Fruit fly (Drosophila melanogaster): ENCODE measurements around the gene SmE.
A peak's percentile ranks its signal among the peaks of the same experiment; 100 is the strongest.

SmE gene

dm6 chr2L:7885271-7885670 lies at the start of gene SmE, which contains the start of gene CG34132:
Gene SmE, minus strand, starts transcription at chr2L:7885450.
Gene CG34132, plus strand, starts transcription at chr2L:7885503.
- no peak for TF ChIP-seq Pif1B (GFP tag; optimal IDR thresholded peaks at IDR 0.05)
- TF ChIP-seq CG12605 (GFP tag; IDR thresholded peaks at IDR 0.05) = no peak
- TF ChIP-seq rn (GFP tag; IDR thresholded peaks at IDR 0.05) = no peak
- no peak for TF ChIP-seq EcR (GFP tag; optimal IDR thresholded peaks at IDR 0.05)
- no peak for TF ChIP-seq Pif1A (GFP tag; optimal IDR thresholded peaks at IDR 0.05)
- TF ChIP-seq Ets98B (GFP tag; IDR thresholded peaks at IDR 0.05) = no peak
- no peak for TF ChIP-seq CG32121 (GFP tag; IDR thresholded peaks at IDR 0.05)
- TF ChIP-seq CG8159 (tag; optimal IDR thresholded peaks at IDR 0.05) = no peak
- TF ChIP-seq CG17806 (tag; optimal IDR thresholded peaks at IDR 0.05) = no peak

- TF ChIP-seq CG4496 (GFP tag; IDR thresholded peaks at IDR 0.05) (no peak), Ets98B (GFP tag; IDR thresholded peaks at IDR 0.05) (no peak), CG17806 (tag; optimal IDR thresholded peaks at IDR 0.05) (no peak), Pif1A (GFP tag; optimal IDR thresholded peaks at IDR 0.05) (no peak), CG8301 (tag; optimal IDR thresholded peaks at IDR 0.05) (no peak), D1 (tag; optimal IDR thresholded peaks at IDR 0.05) (no peak), fd96Ca (GFP tag; IDR thresholded peaks at IDR 0.05) (no peak), CG13204 (GFP tag; optimal IDR thresholded peaks at IDR 0.05) (no peak), rn (GFP tag; IDR thresholded peaks at IDR 0.05) (no peak), CG32121 (GFP tag; IDR thresholded peaks at IDR 0.05) (no peak), CG12605 (GFP tag; IDR thresholded peaks at IDR 0.05) (no peak), CG14655 (GFP tag; optimal IDR thresholded peaks at IDR 0.05) (no peak), CG8159 (tag; optimal IDR thresholded peaks at IDR 0.05) (no peak), Snoo (tag; optimal IDR thresholded peaks at IDR 0.05) (no peak), EcR (GFP tag; optimal IDR thresholded peaks at IDR 0.05) (no peak), CG15710 (tag; optimal IDR thresholded peaks at IDR 0.05) (no peak), Pif1B (GFP tag; optimal IDR thresholded peaks at IDR 0.05) (no peak), CG34367 (tag; optimal IDR thresholded peaks at IDR 0.05) (no peak)
These were observed 47.9 kb upstream of the SmE start for dm6 chr2L:7933186-7933585.

dm6 chr2L:7932091-7932769 lies 47.0 kb upstream of the SmE start:
- TF ChIP-seq CG15710 (tag; optimal IDR thresholded peaks at IDR 0.05) = peak; percentile 40
- TF ChIP-seq CG8159 (tag; optimal IDR thresholded peaks at IDR 0.05) = peak; percentile 69
- peak; percentile 16 for TF ChIP-seq Pif1B (GFP tag; optimal IDR thresholded peaks at IDR 0.05)
- TF ChIP-seq Pif1A (GFP tag; optimal IDR thresholded peaks at IDR 0.05) = no peak
- TF ChIP-seq CG12605 (GFP tag; IDR thresholded peaks at IDR 0.05) = no peak
- no peak for TF ChIP-seq CG34367 (tag; optimal IDR thresholded peaks at IDR 0.05)
- 0 out of 3 replicates have a peak, but pooled peaks have one; percentile 15 for TF ChIP-seq CG4496 (GFP tag; IDR thresholded peaks at IDR 0.05)
- TF ChIP-seq CG13204 (GFP tag; optimal IDR thresholded peaks at IDR 0.05) = no peak
- TF ChIP-seq CG32121 (GFP tag; IDR thresholded peaks at IDR 0.05) = peak; percentile 68
- TF ChIP-seq D1 (tag; optimal IDR thresholded peaks at IDR 0.05) = no peak
- TF ChIP-seq Ets98B (GFP tag; IDR thresholded peaks at IDR 0.05) = peak; percentile 41; the same call in 1 of the 2 replicates
- TF ChIP-seq CG17806 (tag; optimal IDR thresholded peaks at IDR 0.05) = peak; percentile 42
- no peak for TF ChIP-seq gl (tag; optimal IDR thresholded peaks at IDR 0.05)
- peak; percentile 48; the same call in 2 of the 3 replicates for TF ChIP-seq fd96Ca (GFP tag; IDR thresholded peaks at IDR 0.05)
- TF ChIP-seq CG9948 (tag; optimal IDR thresholded peaks at IDR 0.05) = peak; percentile 40
- TF ChIP-seq rn (GFP tag; IDR thresholded peaks at IDR 0.05) = no peak
- peak; percentile 34 for TF ChIP-seq CG14655 (GFP tag; optimal IDR thresholded peaks at IDR 0.05)
- no peak for TF ChIP-seq Snoo (tag; optimal IDR thresholded peaks at IDR 0.05)
- 0 out of 2 replicates have a peak, but pooled peaks have one; percentile 35 for TF ChIP-seq CG10348 (GFP tag; IDR thresholded peaks at IDR 0.05)
- TF ChIP-seq EcR (GFP tag; optimal IDR thresholded peaks at IDR 0.05) = no peak
- peak; percentile 9 for TF ChIP-seq CG8301 (tag; optimal IDR thresholded peaks at IDR 0.05)

dm6 chr2L:7931218-7931617 lies 46.0 kb upstream of the SmE start:
- TF ChIP-seq fd96Ca (GFP tag; IDR thresholded peaks at IDR 0.05) (no peak), CG17806 (tag; optimal IDR thresholded peaks at IDR 0.05) (no peak), CG13204 (GFP tag; optimal IDR thresholded peaks at IDR 0.05) (no peak), D1 (tag; optimal IDR thresholded peaks at IDR 0.05) (no peak), CG8301 (tag; optimal IDR thresholded peaks at IDR 0.05) (no peak), rn (GFP tag; IDR thresholded peaks at IDR 0.05) (no peak), Pif1A (GFP tag; optimal IDR thresholded peaks at IDR 0.05) (no peak), CG32121 (GFP tag; IDR thresholded peaks at IDR 0.05) (no peak), CG9948 (tag; optimal IDR thresholded peaks at IDR 0.05) (no peak), CG34367 (tag; optimal IDR thresholded peaks at IDR 0.05) (no peak), CG14655 (GFP tag; optimal IDR thresholded peaks at IDR 0.05) (no peak), EcR (GFP tag; optimal IDR thresholded peaks at IDR 0.05) (no peak), CG15710 (tag; optimal IDR thresholded peaks at IDR 0.05) (no peak), CG4496 (GFP tag; IDR thresholded peaks at IDR 0.05) (no peak), Ets98B (GFP tag; IDR thresholded peaks at IDR 0.05) (no peak), gl (tag; optimal IDR thresholded peaks at IDR 0.05) (no peak), CG10348 (GFP tag; IDR thresholded peaks at IDR 0.05) (no peak), CG12605 (GFP tag; IDR thresholded peaks at IDR 0.05) (no peak), Pif1B (GFP tag; optimal IDR thresholded peaks at IDR 0.05) (no peak)

dm6 chr2L:7930737-7931136 lies 45.5 kb upstream of the SmE start:
- TF ChIP-seq D1 (tag; optimal IDR thresholded peaks at IDR 0.05) (no peak), fd96Ca (GFP tag; IDR thresholded peaks at IDR 0.05) (no peak), CG4496 (GFP tag; IDR thresholded peaks at IDR 0.05) (no peak), Pif1A (GFP tag; optimal IDR thresholded peaks at IDR 0.05) (no peak), CG12605 (GFP tag; IDR thresholded peaks at IDR 0.05) (no peak), CG14655 (GFP tag; optimal IDR thresholded peaks at IDR 0.05) (no peak), CG17806 (tag; optimal IDR thresholded peaks at IDR 0.05) (no peak), EcR (GFP tag; optimal IDR thresholded peaks at IDR 0.05) (no peak), gl (tag; optimal IDR thresholded peaks at IDR 0.05) (no peak), CG8301 (tag; optimal IDR thresholded peaks at IDR 0.05) (no peak), CG34367 (tag; optimal IDR thresholded peaks at IDR 0.05) (no peak)

Measured in whole organism, pupa.